Worm (Caenorhabditis elegans): ENCODE results near the gene F19B6.1.

The F19B6.1 gene

ce11 chrIV:12366571-12366970, 30.7 kb upstream of the F19B6.1 start:
- TF ChIP-seq rnt-1 (tag; optimal IDR thresholded peaks at IDR 0.05) (peak; percentile 34), ceh-6 (GFP tag; optimal IDR thresholded peaks at IDR 0.05) (no peak)

- TF ChIP-seq C08G9.2 (tag; optimal IDR thresholded peaks at IDR 0.05) (peak; percentile 5), sdc-2 (tag; optimal IDR thresholded peaks at IDR 0.05) (peak; percentile 2), hlh-6 (tag; optimal IDR thresholded peaks at IDR 0.05) (peak; percentile 9), unc-55 (GFP tag; optimal IDR thresholded peaks at IDR 0.05) (no peak)
Observed at ce11 chrIV:12364964-12365363, 29.1 kb upstream of the F19B6.1 start.

- no peak for TF ChIP-seq npax-4 (tag; optimal IDR thresholded peaks at IDR 0.05)
- TF ChIP-seq pax-1 (tag; optimal IDR thresholded peaks at IDR 0.05), result no peak
- no peak for TF ChIP-seq tbx-7 (tag; optimal IDR thresholded peaks at IDR 0.05)
- TF ChIP-seq che-1 (tag; optimal IDR thresholded peaks at IDR 0.05), result no peak
- no peak for TF ChIP-seq sox-4 (tag; optimal IDR thresholded peaks at IDR 0.05)
- TF ChIP-seq rnt-1 (tag; optimal IDR thresholded peaks at IDR 0.05), result no peak
- no peak for TF ChIP-seq fax-1 (tag; optimal IDR thresholded peaks at IDR 0.05)
- no peak for TF ChIP-seq gmeb-2 (tag; optimal IDR thresholded peaks at IDR 0.05)
- TF ChIP-seq hlh-8 (tag; optimal IDR thresholded peaks at IDR 0.05), result no peak
Observed at ce11 chrIV:12361392-12362092, 25.7 kb upstream of the F19B6.1 start, which contains the start of the genes ccr-4 and ZC518.8. ccr-4 (plus strand) TSS chrIV:12361542. ZC518.8 (minus strand) TSS chrIV:12361908.

ce11 chrIV:12360742-12361195, 24.9 kb upstream of the F19B6.1 start, which contains the start of gene sec-24.2:
sec-24.2 (minus strand) TSS chrIV:12360792.
- TF ChIP-seq Y22D7AL.16 (tag; optimal IDR thresholded peaks at IDR 0.05) (no peak), ceh-14 (tag; optimal IDR thresholded peaks at IDR 0.05) (no peak), ceh-45 (GFP tag; IDR thresholded peaks at IDR 0.05) (no peak), ceh-9 (tag; optimal IDR thresholded peaks at IDR 0.05) (no peak), unc-42 (tag; optimal IDR thresholded peaks at IDR 0.05) (no peak), ceh-34 (tag; optimal IDR thresholded peaks at IDR 0.05) (no peak), pqm-1 (tag; optimal IDR thresholded peaks at IDR 0.05) (no peak)

- TF ChIP-seq T23F11.4 (GFP tag; optimal IDR thresholded peaks at IDR 0.05) (no peak), unc-3 (GFP tag; conservative IDR thresholded peaks at IDR 0.05) (no peak), unc-3 (tag; optimal IDR thresholded peaks at IDR 0.05) (no peak), mec-3 (tag; optimal IDR thresholded peaks at IDR 0.05; ENCODE audit: borderline replicate concordance) (no peak), ceh-48 (tag; optimal IDR thresholded peaks at IDR 0.05) (no peak), pha-4 (tag; optimal IDR thresholded peaks at IDR 0.05) (no peak), ceh-45 (GFP tag; IDR thresholded peaks at IDR 0.05) (no peak), ets-4 (tag; optimal IDR thresholded peaks at IDR 0.05) (no peak), ceh-18 (tag; optimal IDR thresholded peaks at IDR 0.05) (no peak), unc-55 (GFP tag; optimal IDR thresholded peaks at IDR 0.05) (no peak)
Observed at ce11 chrIV:12359979-12360378, 24.1 kb upstream of the F19B6.1 start.

ce11 chrIV:12350235-12350634, 14.4 kb upstream of the F19B6.1 start:
- no peak for TF ChIP-seq ceh-19 (GFP tag; optimal IDR thresholded peaks at IDR 0.05)
- TF ChIP-seq unc-42 (tag; optimal IDR thresholded peaks at IDR 0.05), result peak; percentile 37

ce11 chrIV:12349639-12350038, 13.8 kb upstream of the F19B6.1 start, which contains the start of gene best-22:
best-22 (plus strand) TSS chrIV:12349939.
- no peak for TF ChIP-seq hlh-8 (tag; optimal IDR thresholded peaks at IDR 0.05)
- no peak for TF ChIP-seq ceh-48 (tag; optimal IDR thresholded peaks at IDR 0.05)
- TF ChIP-seq nhr-232 (tag; optimal IDR thresholded peaks at IDR 0.05), result no peak
- no peak for TF ChIP-seq C08G9.2 (tag; optimal IDR thresholded peaks at IDR 0.05)
- no peak for TF ChIP-seq C38D4.7 (GFP tag; optimal IDR thresholded peaks at IDR 0.05)
- no peak for TF ChIP-seq nfya-1 (tag; optimal IDR thresholded peaks at IDR 0.05)
- TF ChIP-seq pha-4 (tag; optimal IDR thresholded peaks at IDR 0.05), result no peak
- no peak for TF ChIP-seq ceh-18 (tag; optimal IDR thresholded peaks at IDR 0.05)
- no peak for TF ChIP-seq fax-1 (tag; optimal IDR thresholded peaks at IDR 0.05)
- TF ChIP-seq madf-2 (tag; optimal IDR thresholded peaks at IDR 0.05), result no peak
- no peak for TF ChIP-seq unc-42 (tag; optimal IDR thresholded peaks at IDR 0.05)
- no peak for TF ChIP-seq lin-11 (tag; optimal IDR thresholded peaks at IDR 0.05)
- TF ChIP-seq sox-2 (GFP tag; IDR thresholded peaks at IDR 0.05), result no peak
- no peak for TF ChIP-seq odd-2 (tag; optimal IDR thresholded peaks at IDR 0.05)
- no peak for TF ChIP-seq F13H6.1 (tag; optimal IDR thresholded peaks at IDR 0.05)
- no peak for TF ChIP-seq syd-9 (tag; optimal IDR thresholded peaks at IDR 0.05)
